Fruit fly (Drosophila melanogaster): ENCODE data around the gene TotE.
A peak's percentile ranks its signal among the peaks of the same experiment; 100 is the strongest.

The TotE gene

dm6 chr2L:19887468-19887867, 25.8 kb downstream of the TotE start (continued):
- TF ChIP-seq CG6175 (GFP tag; IDR thresholded peaks at IDR 0.05), result no peak
- TF ChIP-seq CG11456 (GFP tag; IDR thresholded peaks at IDR 0.05), result peak; percentile 89
- TF ChIP-seq fd102C (GFP tag; optimal IDR thresholded peaks at IDR 0.05), result peak; percentile 30
- TF ChIP-seq Trl (optimal IDR thresholded peaks at IDR 0.05), result no peak
- TF ChIP-seq Trl (GFP tag; optimal IDR thresholded peaks at IDR 0.05), result peak; percentile 72
- peak; percentile 37; the same call in 1 of the 2 replicates for TF ChIP-seq tna (GFP tag; IDR thresholded peaks at IDR 0.05; ENCODE audit: partially characterized antibody)
- peak; percentile 84 for TF ChIP-seq vvl (GFP tag; IDR thresholded peaks at IDR 0.05)
- peak; percentile 59 for TF ChIP-seq unpg (GFP tag; optimal IDR thresholded peaks at IDR 0.05)
- peak; percentile 55 for TF ChIP-seq CG30431 (GFP tag; optimal IDR thresholded peaks at IDR 0.05)
- TF ChIP-seq pho (GFP tag; optimal IDR thresholded peaks at IDR 0.05), result peak; percentile 59
- TF ChIP-seq Mes4 (GFP tag; optimal IDR thresholded peaks at IDR 0.05), result peak; percentile 24
- TF ChIP-seq CG15269 (tag; optimal IDR thresholded peaks at IDR 0.05), result peak; percentile 57
- TF ChIP-seq Hr78 (GFP tag; optimal IDR thresholded peaks at IDR 0.05), result no peak
- TF ChIP-seq gem (tag; optimal IDR thresholded peaks at IDR 0.05), result peak; percentile 72
- peak; percentile 52 for TF ChIP-seq tgo (GFP tag; IDR thresholded peaks at IDR 0.05)
- peak; percentile 79 for TF ChIP-seq CG15601 (tag; optimal IDR thresholded peaks at IDR 0.05)
- no peak for TF ChIP-seq Doc3 (GFP tag; IDR thresholded peaks at IDR 0.05; ENCODE audit: partially characterized antibody)
- TF ChIP-seq CG13287 (GFP tag; IDR thresholded peaks at IDR 0.05; ENCODE audit: partially characterized antibody), result peak; percentile 45; the same call in 1 of the 2 replicates
- no peak for TF ChIP-seq CG7963 (GFP tag; IDR thresholded peaks at IDR 0.05; ENCODE audit: partially characterized antibody)
- TF ChIP-seq CG16815 (GFP tag; optimal IDR thresholded peaks at IDR 0.05), result peak; percentile 45
- peak; percentile 54 for TF ChIP-seq fd96Cb (tag; optimal IDR thresholded peaks at IDR 0.05)
- peak; percentile 87 for TF ChIP-seq Xbp1 (GFP tag; optimal IDR thresholded peaks at IDR 0.05)
- TF ChIP-seq B-H2 (GFP tag; optimal IDR thresholded peaks at IDR 0.05), result peak; percentile 64
- TF ChIP-seq cad (GFP tag; optimal IDR thresholded peaks at IDR 0.05), result no peak
- peak; percentile 27 for TF ChIP-seq CHES-1-like (GFP tag; optimal IDR thresholded peaks at IDR 0.05)
- TF ChIP-seq aop (GFP tag; IDR thresholded peaks at IDR 0.05), result no peak
- no peak for TF ChIP-seq oc (tag; optimal IDR thresholded peaks at IDR 0.05)
- TF ChIP-seq lmd (GFP tag; IDR thresholded peaks at IDR 0.05), result peak; percentile 59; the same call in 1 of the 2 replicates
- peak; percentile 58; the same call in 1 of the 2 replicates for TF ChIP-seq CG1024 (GFP tag; IDR thresholded peaks at IDR 0.05)
- TF ChIP-seq HLHmδ (GFP tag; optimal IDR thresholded peaks at IDR 0.05), result peak; percentile 7
- peak; percentile 60 for TF ChIP-seq CG17361 (GFP tag; IDR thresholded peaks at IDR 0.05)
- TF ChIP-seq Hmx (GFP tag; optimal IDR thresholded peaks at IDR 0.05), result no peak
- TF ChIP-seq CG12942 (GFP tag; optimal IDR thresholded peaks at IDR 0.05), result peak; percentile 41
- TF ChIP-seq otp (GFP tag; IDR thresholded peaks at IDR 0.05), result peak; percentile 47; the same call in 1 of the 3 replicates
- no peak for TF ChIP-seq sc (optimal IDR thresholded peaks at IDR 0.05)
- TF ChIP-seq sc (GFP tag; optimal IDR thresholded peaks at IDR 0.05), result peak; percentile 41
- TF ChIP-seq D19A (tag; optimal IDR thresholded peaks at IDR 0.05), result peak; percentile 15
- peak; percentile 61 for TF ChIP-seq ewg (GFP tag; optimal IDR thresholded peaks at IDR 0.05)
- TF ChIP-seq corto (GFP tag; optimal IDR thresholded peaks at IDR 0.05), result no peak
- TF ChIP-seq CG31224 (GFP tag; IDR thresholded peaks at IDR 0.05), result peak; percentile 45; the same call in 1 of the 2 replicates
- no peak for TF ChIP-seq CG11723 (GFP tag; optimal IDR thresholded peaks at IDR 0.05)
- 0 out of 2 replicates have a peak, but pooled peaks have one; percentile 6 for TF ChIP-seq wdn (GFP tag; IDR thresholded peaks at IDR 0.05)
- TF ChIP-seq CG1792 (GFP tag; optimal IDR thresholded peaks at IDR 0.05), result peak; percentile 47
- TF ChIP-seq Atf6 (GFP tag; IDR thresholded peaks at IDR 0.05), result no peak
- TF ChIP-seq Kr (GFP tag; optimal IDR thresholded peaks at IDR 0.05), result no peak
- peak; percentile 70 for TF ChIP-seq mam (GFP tag; optimal IDR thresholded peaks at IDR 0.05)
- peak; percentile 19 for TF ChIP-seq CG31365 (tag; optimal IDR thresholded peaks at IDR 0.05)
- TF ChIP-seq Atf-2 (GFP tag; optimal IDR thresholded peaks at IDR 0.05), result peak; percentile 38
- TF ChIP-seq Six4 (GFP tag; optimal IDR thresholded peaks at IDR 0.05), result peak; percentile 10
- no peak for TF ChIP-seq usp (GFP tag; optimal IDR thresholded peaks at IDR 0.05)
- 0 out of 2 replicates have a peak, but pooled peaks have one; percentile 17 for TF ChIP-seq al (GFP tag; IDR thresholded peaks at IDR 0.05)

Measured in whole organism, embryonic.